Fruit fly (Drosophila melanogaster) whole organism, embryonic: Measurements from ENCODE around the gene Ir92a.

Experiments
- CG1024 ChIP-seq: fragments of 200-800 bp; sonication (Bioruptor generic); IDR thresholded peaks from 2 replicates; pipeline ENCODE4 v1.3.6; 2022; ENCODE audit warnings: missing biosample characterization, missing genetic modification characterization
- CG10431 ChIP-seq: fragments of 200-800 bp; sonication (Bioruptor generic); optimal IDR thresholded peaks from 3 replicates; lab custom pipeline; 2018; ENCODE audit warnings: missing biosample characterization, mild to moderate bottlenecking, missing genetic modification characterization
- CG10959 ChIP-seq: fragments of 200-800 bp; sonication (Bioruptor generic); IDR thresholded peaks from 2 replicates; pipeline ENCODE4 v1.3.6; 2022; ENCODE audit warnings: missing biosample characterization, missing genetic modification characterization
- CG11456 ChIP-seq: fragments of 200-800 bp; sonication (Bioruptor generic); IDR thresholded peaks from 3 replicates; pipeline ENCODE4 v1.3.6; 2022; ENCODE audit warnings: missing biosample characterization, missing genetic modification characterization
- CG12236 ChIP-seq: fragments of 200-800 bp; sonication (Bioruptor generic); optimal IDR thresholded peaks from 2 replicates; lab custom pipeline; 2016; ENCODE audit warnings: missing biosample characterization, missing genetic modification characterization
- CG12299 ChIP-seq: fragments of 200-800 bp; sonication (Bioruptor generic); optimal IDR thresholded peaks from 2 replicates; lab custom pipeline; 2018; ENCODE audit warnings: missing biosample characterization, mild to moderate bottlenecking, missing genetic modification characterization
- CG12744 ChIP-seq: fragments of 200-800 bp; sonication (Bioruptor generic); optimal IDR thresholded peaks from 2 replicates; lab custom pipeline; 2016; ENCODE audit warnings: missing biosample characterization, missing genetic modification characterization
- CG17568 ChIP-seq: fragments of 200-800 bp; sonication (Bioruptor generic); optimal IDR thresholded peaks from 2 replicates; lab custom pipeline; 2018; ENCODE audit warnings: missing biosample characterization, mild to moderate bottlenecking, missing genetic modification characterization, moderate library complexity
- CG18011 ChIP-seq: fragments of 200-800 bp; sonication (Bioruptor generic); optimal IDR thresholded peaks from 2 replicates; lab custom pipeline; 2017; ENCODE audit warnings: missing biosample characterization, missing genetic modification characterization, mild to moderate bottlenecking, moderate library complexity, missing genotype
- CG32532 ChIP-seq: fragments of 200-800 bp; sonication (Bioruptor generic); IDR thresholded peaks from 2 replicates; pipeline ENCODE4 v1.3.6; 2022; ENCODE audit warnings: missing biosample characterization, missing genetic modification characterization
- CG34224 ChIP-seq: fragments of 200-800 bp; sonication (Bioruptor generic); IDR thresholded peaks from 3 replicates; pipeline ENCODE4 v1.3.6; 2022; ENCODE audit warnings: missing biosample characterization, missing genetic modification characterization; ENCODE audit not compliant: partially characterized antibody
- CG6791 ChIP-seq: fragments of 200-800 bp; sonication (Bioruptor generic); IDR thresholded peaks from 3 replicates; pipeline ENCODE4 v1.3.6; 2022; ENCODE audit warnings: missing biosample characterization, missing genetic modification characterization; ENCODE audit not compliant: partially characterized antibody
- CG7556 ChIP-seq: fragments of 200-800 bp; sonication (Bioruptor generic); optimal IDR thresholded peaks from 2 replicates; lab custom pipeline; 2017; ENCODE audit warnings: missing biosample characterization, mild to moderate bottlenecking, missing genetic modification characterization
- CG8765 ChIP-seq: fragments of 200-800 bp; sonication (Bioruptor generic); IDR thresholded peaks from 2 replicates; pipeline ENCODE4 v1.3.6; 2022; ENCODE audit warnings: missing biosample characterization, missing genetic modification characterization
- Doc3 ChIP-seq: fragments of 200-800 bp; sonication (Bioruptor generic); IDR thresholded peaks from 3 replicates; pipeline ENCODE4 v1.3.6; 2022; ENCODE audit warnings: missing biosample characterization, missing genetic modification characterization; ENCODE audit not compliant: partially characterized antibody
- E2f1 ChIP-seq: fragments of 200-800 bp; sonication (Bioruptor generic); IDR thresholded peaks from 2 replicates; pipeline ENCODE4 v1.3.6; 2022; ENCODE audit warnings: missing biosample characterization, missing genetic modification characterization
- GATAe ChIP-seq: fragments of 200-800 bp; sonication (Bioruptor generic); conservative IDR thresholded peaks from 2 replicates; pipeline ENCODE4 v1.3.6; 2022; ENCODE audit warnings: missing biosample characterization, missing genetic modification characterization
- Gug ChIP-seq: fragments of 200-800 bp; sonication (Bioruptor generic); IDR thresholded peaks from 4 replicates; pipeline ENCODE4 v1.3.6; 2022; ENCODE audit warnings: missing biosample characterization, missing genetic modification characterization
- H2.0 ChIP-seq: fragments of 200-800 bp; sonication (Bioruptor generic); IDR thresholded peaks from 2 replicates; pipeline ENCODE4 v1.3.6; 2022; ENCODE audit warnings: missing biosample characterization, missing genetic modification characterization
- HLHmδ ChIP-seq: fragments of 200-800 bp; sonication (Bioruptor generic); optimal IDR thresholded peaks from 2 replicates; lab custom pipeline; 2018; ENCODE audit warnings: missing biosample characterization, mild to moderate bottlenecking, missing genetic modification characterization, moderate library complexity
- Meics ChIP-seq: fragments of 200-800 bp; sonication (Bioruptor generic); optimal IDR thresholded peaks from 2 replicates; lab custom pipeline; 2017; ENCODE audit warnings: missing biosample characterization, mild to moderate bottlenecking, missing genetic modification characterization
- NfI ChIP-seq: fragments of 200-800 bp; sonication (Bioruptor generic); optimal IDR thresholded peaks from 3 replicates; lab custom pipeline; 2018; ENCODE audit warnings: missing biosample characterization, mild to moderate bottlenecking, missing genetic modification characterization, moderate library complexity
- Optix ChIP-seq: fragments of 200-800 bp; sonication (Bioruptor generic); IDR thresholded peaks from 3 replicates; pipeline ENCODE4 v1.3.6; 2022; ENCODE audit warnings: missing biosample characterization, missing genetic modification characterization
- Sin3A ChIP-seq: fragments of >200 bp; optimal IDR thresholded peaks from 2 replicates; lab custom pipeline; 2018
- Tbp ChIP-seq: fragments of >200 bp; optimal IDR thresholded peaks from 2 replicates; lab custom pipeline; 2018; ENCODE audit warnings: missing biosample characterization, missing genetic modification characterization
- Trl ChIP-seq, 3 experiments: fragments of >200 bp in 2 of 3; fragments of 200-800 bp in 1 of 3; sonication (Bioruptor generic) in 1 of 3; optimal IDR thresholded peaks; 2 replicates in 1 of 3; 3 replicates in 2 of 3; lab custom pipeline; 2016 to 2017; ENCODE audit warnings: missing biosample characterization in 1 of 3, missing genetic modification characterization in 1 of 3
- ato ChIP-seq: fragments of 200-800 bp; sonication (Bioruptor generic); IDR thresholded peaks from 2 replicates; pipeline ENCODE4 v1.3.6; 2022; ENCODE audit warnings: missing biosample characterization, missing genetic modification characterization; ENCODE audit not compliant: partially characterized antibody
- bcd ChIP-seq: fragments of 200-800 bp; sonication (Bioruptor generic); optimal IDR thresholded peaks from 2 replicates; lab custom pipeline; 2017; ENCODE audit warnings: missing biosample characterization, mild to moderate bottlenecking, missing genetic modification characterization
- bsh ChIP-seq, 2 experiments: fragments of 200-800 bp; sonication (Bioruptor generic); optimal IDR thresholded peaks; 2 replicates each; lab custom pipeline; 2017 to 2018; ENCODE audit warnings: mild to moderate bottlenecking in 2 of 2, missing biosample characterization in 2 of 2, missing genetic modification characterization in 2 of 2, moderate library complexity in 1 of 2
- ci ChIP-seq: fragments of 200-800 bp; sonication (Bioruptor generic); IDR thresholded peaks from 3 replicates; pipeline ENCODE4 v1.3.6; 2022; ENCODE audit warnings: missing biosample characterization, missing genetic modification characterization
- dysf ChIP-seq: fragments of 200-800 bp; sonication (Bioruptor generic); IDR thresholded peaks from 3 replicates; pipeline ENCODE4 v1.3.6; 2022; ENCODE audit warnings: missing biosample characterization, missing genetic modification characterization
- eyg ChIP-seq: fragments of 200-800 bp; sonication (Bioruptor generic); optimal IDR thresholded peaks from 3 replicates; lab custom pipeline; 2016; ENCODE audit warnings: missing biosample characterization, missing genetic modification characterization
- inv ChIP-seq: fragments of 200-800 bp; sonication (Bioruptor generic); IDR thresholded peaks from 2 replicates; pipeline ENCODE4 v1.3.6; 2022; ENCODE audit warnings: missing biosample characterization, missing genetic modification characterization; ENCODE audit not compliant: partially characterized antibody
- jing ChIP-seq: fragments of 200-800 bp; sonication (Bioruptor generic); optimal IDR thresholded peaks from 2 replicates; lab custom pipeline; 2018; ENCODE audit warnings: missing biosample characterization, mild to moderate bottlenecking, missing genetic modification characterization
- klu ChIP-seq: fragments of 200-800 bp; sonication (Bioruptor generic); IDR thresholded peaks from 2 replicates; pipeline ENCODE4 v1.3.6; 2022; ENCODE audit warnings: missing biosample characterization, missing genetic modification characterization
- kni ChIP-seq: fragments of 200-800 bp; sonication (Bioruptor generic); optimal IDR thresholded peaks from 3 replicates; lab custom pipeline; 2017; ENCODE audit warnings: mild to moderate bottlenecking, missing biosample characterization, missing genetic modification reagents, missing genetic modification characterization
- lilli ChIP-seq: fragments of 200-800 bp; sonication (Bioruptor generic); optimal IDR thresholded peaks from 3 replicates; lab custom pipeline; 2016; ENCODE audit warnings: missing biosample characterization, missing genetic modification characterization
- mirr ChIP-seq: fragments of 200-800 bp; sonication (Bioruptor generic); optimal IDR thresholded peaks from 3 replicates; lab custom pipeline; 2018; ENCODE audit warnings: missing biosample characterization, mild to moderate bottlenecking, missing genetic modification characterization
- odd ChIP-seq: fragments of 200-800 bp; sonication (Bioruptor generic); optimal IDR thresholded peaks from 2 replicates; lab custom pipeline; 2017; ENCODE audit warnings: missing biosample characterization, mild to moderate bottlenecking, missing genetic modification characterization
- pb ChIP-seq: fragments of 200-800 bp; sonication (Bioruptor generic); optimal IDR thresholded peaks from 3 replicates; lab custom pipeline; 2016; ENCODE audit warnings: missing biosample characterization, missing genetic modification characterization
- pfk ChIP-seq: fragments of 200-800 bp; sonication (Bioruptor generic); optimal IDR thresholded peaks from 2 replicates; lab custom pipeline; 2018; ENCODE audit warnings: missing biosample characterization, mild to moderate bottlenecking, missing genetic modification characterization, moderate library complexity
- phol ChIP-seq: fragments of 200-800 bp; sonication (Bioruptor generic); optimal IDR thresholded peaks from 3 replicates; lab custom pipeline; 2018; ENCODE audit warnings: missing biosample characterization, mild to moderate bottlenecking, missing genetic modification characterization, moderate library complexity
- pum ChIP-seq: fragments of 200-800 bp; sonication (Bioruptor generic); optimal IDR thresholded peaks from 2 replicates; lab custom pipeline; 2016; ENCODE audit warnings: missing biosample characterization, missing genetic modification characterization
- sug ChIP-seq: fragments of 200-800 bp; optimal IDR thresholded peaks from 2 replicates; lab custom pipeline; 2019; ENCODE audit warnings: missing biosample characterization, mild to moderate bottlenecking, missing genetic modification characterization, moderate library complexity
- tna ChIP-seq: fragments of 200-800 bp; sonication (Bioruptor generic); IDR thresholded peaks from 2 replicates; pipeline ENCODE4 v1.3.6; 2022; ENCODE audit warnings: missing biosample characterization, missing genetic modification characterization; ENCODE audit not compliant: partially characterized antibody
- twi ChIP-seq: fragments of 200-800 bp; optimal IDR thresholded peaks from 2 replicates; lab custom pipeline; 2019; ENCODE audit warnings: missing biosample characterization, mild to moderate bottlenecking, missing genetic modification characterization, moderate library complexity
- vfl ChIP-seq: fragments of 200-800 bp; sonication (Bioruptor generic); optimal IDR thresholded peaks from 2 replicates; lab custom pipeline; 2016; ENCODE audit warnings: missing biosample characterization, missing genetic modification characterization
- wdn ChIP-seq: fragments of 200-800 bp; sonication (Bioruptor generic); IDR thresholded peaks from 2 replicates; pipeline ENCODE4 v1.3.6; 2022; ENCODE audit warnings: missing biosample characterization, missing genetic modification characterization
- wor ChIP-seq: fragments of 200-800 bp; sonication (Bioruptor generic); IDR thresholded peaks from 2 replicates; pipeline ENCODE4 v1.3.6; 2022; ENCODE audit warnings: missing biosample characterization, missing genetic modification characterization
- zen2 ChIP-seq: fragments of 200-800 bp; sonication (Bioruptor generic); IDR thresholded peaks from 3 replicates; pipeline ENCODE4 v1.3.6; 2022; ENCODE audit warnings: missing biosample characterization, missing genetic modification characterization; ENCODE audit not compliant: partially characterized antibody

Ir92a gene

dm6 chr3R:20292880-20293491 lies 45.8 kb upstream of the Ir92a start (continued):
- TF ChIP-seq twi (tag; lab: Kevin White, UChicago) (no peak), phol (tag; lab: Kevin White, UChicago) (peak; percentile 52), Tbp (GFP tag; lab: Kevin White, UChicago) (no peak), ato (GFP tag; lab: Robert Waterston, UW) (no peak), klu (GFP tag; lab: Robert Waterston, UW) (no peak), Sin3A (lab: Kevin White, UChicago) (no peak), HLHmδ (GFP tag; lab: Kevin White, UChicago) (peak; percentile 38), vfl (GFP tag; lab: Kevin White, UChicago) (no peak), sug (tag; lab: Kevin White, UChicago) (no peak), CG32532 (no peak), GATAe (GFP tag; lab: Robert Waterston, UW) (no peak), wor (GFP tag; lab: Robert Waterston, UW) (no peak), CG12236 (no peak), bcd (GFP tag; lab: Kevin White, UChicago) (no peak), CG7556 (GFP tag; lab: Kevin White, UChicago) (no peak), pb (GFP tag; lab: Kevin White, UChicago) (no peak), Gug (GFP tag; lab: Robert Waterston, UW) (no peak), CG34224 (0 out of 3 replicates have a peak, but pooled peaks have one; percentile 23), NfI (no peak), Doc3 (0 out of 3 replicates have a peak, but pooled peaks have one; percentile 14), Meics (GFP tag; lab: Kevin White, UChicago) (no peak), odd (GFP tag; lab: Kevin White, UChicago) (no peak), E2f1 (no peak), Optix (GFP tag; lab: Robert Waterston, UW) (no peak), CG12744 (GFP tag; lab: Kevin White, UChicago) (no peak), CG12299 (tag; lab: Kevin White, UChicago) (no peak), eyg (GFP tag; lab: Kevin White, UChicago) (no peak), tna (GFP tag; lab: Robert Waterston, UW) (no peak), CG17568 (GFP tag; lab: Kevin White, UChicago) (no peak), CG6791 (GFP tag; lab: Robert Waterston, UW) (no peak), mirr (GFP tag; lab: Kevin White, UChicago) (no peak), inv (GFP tag; lab: Robert Waterston, UW) (no peak), CG8765 (GFP tag; lab: Robert Waterston, UW) (0 out of 2 replicates have a peak, but pooled peaks have one; percentile 2), kni (peak; percentile 86), pum (GFP tag; lab: Kevin White, UChicago) (no peak), CG10431 (GFP tag; lab: Kevin White, UChicago) (no peak), jing (GFP tag; lab: Kevin White, UChicago) (no peak), CG11456 (GFP tag; lab: Robert Waterston, UW) (no peak), CG18011 (no peak), dysf (GFP tag; lab: Robert Waterston, UW) (no peak), zen2 (GFP tag; lab: Robert Waterston, UW) (peak; percentile 24; the same call in 1 of the 3 replicates), pfk (GFP tag; lab: Kevin White, UChicago) (no peak), ci (0 out of 3 replicates have a peak, but pooled peaks have one; percentile 0), Trl (optimal IDR thresholded peaks at IDR 0.05; lab: Kevin White, UChicago) (peak; percentile 52 to 88), Trl (GFP tag; optimal IDR thresholded peaks at IDR 0.05; lab: Kevin White, UChicago) (no peak), CG10959 (GFP tag; lab: Robert Waterston, UW) (no peak), CG1024 (GFP tag; lab: Robert Waterston, UW) (no peak), lilli (GFP tag; lab: Kevin White, UChicago) (no peak), bsh (GFP tag; optimal IDR thresholded peaks at IDR 0.05; lab: Kevin White, UChicago) (peak in 1 of 2 experiments; percentile 43), wdn (GFP tag; lab: Robert Waterston, UW) (no peak), H2.0 (GFP tag; lab: Robert Waterston, UW) (no peak)
